Fruit fly (Drosophila melanogaster): ENCODE data around the gene CG2617.

DNA sequence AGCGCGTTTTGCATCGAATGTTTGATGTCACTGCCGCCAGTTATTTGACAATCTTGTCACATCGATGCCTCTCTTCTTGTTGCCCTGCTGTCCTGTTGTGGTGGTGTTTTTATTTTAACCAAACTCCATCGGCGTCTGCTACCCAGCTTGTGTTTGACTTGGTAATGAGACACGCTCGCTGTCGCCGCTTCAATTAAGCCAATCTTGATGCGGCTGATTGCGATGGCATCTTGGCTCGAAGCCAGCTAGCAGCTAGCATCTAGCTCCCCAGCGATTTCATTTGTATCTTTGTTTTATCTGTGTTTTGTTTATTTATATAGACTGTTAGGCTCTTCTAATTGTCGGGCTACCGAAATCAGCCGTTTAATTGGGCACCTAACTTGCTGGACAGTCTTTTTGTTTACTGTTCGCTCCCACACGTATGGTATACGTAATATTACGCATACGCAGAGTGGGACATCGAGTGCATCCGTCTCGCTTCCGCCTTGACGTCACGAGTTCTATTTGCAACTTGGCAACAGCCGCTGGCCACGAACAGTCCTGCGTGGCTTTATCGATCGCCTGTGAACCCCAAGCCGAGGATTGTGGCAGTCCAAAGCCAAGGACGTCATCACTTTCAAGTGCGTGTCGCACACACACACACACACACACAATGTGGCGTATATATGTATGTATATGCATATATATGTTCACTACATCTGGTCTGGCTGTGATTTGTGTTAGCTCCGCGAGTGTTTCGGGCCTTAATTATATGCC lies 22.5 kb downstream of the CG2617 start:
- TF ChIP-seq CTCF (optimal IDR thresholded peaks at IDR 0.05) = no peak
- no peak for TF ChIP-seq CG8478 (optimal IDR thresholded peaks at IDR 0.05)

Data from S2 (cell line).